Fruit fly (Drosophila melanogaster) whole organism, adult: ENCODE results near the gene okr.

Source experiments
- CG12768 ChIP-seq: fragments of 200-800 bp; sonication (Bioruptor generic); optimal IDR thresholded peaks from 2 replicates; lab custom pipeline; 2017; ENCODE audit warnings: missing biosample characterization, missing genetic modification characterization, mild to moderate bottlenecking, moderate library complexity, missing genetic modification reagents
- CG7045 ChIP-seq: fragments of 200-800 bp; sonication (Bioruptor generic); optimal IDR thresholded peaks from 2 replicates; lab custom pipeline; 2017; ENCODE audit warnings: missing biosample characterization, mild to moderate bottlenecking, missing genetic modification characterization
- CG7101 ChIP-seq: fragments of 200-800 bp; sonication (Bioruptor generic); optimal IDR thresholded peaks from 2 replicates; lab custom pipeline; 2018; ENCODE audit warnings: missing biosample characterization, mild to moderate bottlenecking, missing genetic modification characterization, moderate library complexity
- Clk ChIP-seq: fragments of 200-800 bp; sonication (Bioruptor generic); optimal IDR thresholded peaks from 2 replicates; lab custom pipeline; 2017; ENCODE audit warnings: missing biosample characterization, missing genetic modification characterization
- kay ChIP-seq: fragments of 200-800 bp; sonication (Bioruptor generic); peaks from one replicate; lab custom pipeline; 2016; ENCODE audit warnings: missing biosample characterization, missing genetic modification characterization, borderline replicate concordance
- toe ChIP-seq: fragments of 200-800 bp; sonication (Bioruptor generic); optimal IDR thresholded peaks from 2 replicates; lab custom pipeline; 2016; ENCODE audit warnings: missing biosample characterization, missing genetic modification characterization

- TF ChIP-seq toe (no peak), CG7101 (no peak), Clk (no peak), CG7045 (GFP tag; lab: Kevin White, UChicago) (no peak), CG12768 (GFP tag; lab: Kevin White, UChicago) (no peak), kay (no peak)
Measured at dm6 chr2L:3029012-3029411, 36.5 kb upstream of the okr start, which contains the start of the genes Sf3b2 and CG17219.
